Fruit fly (Drosophila melanogaster): ENCODE results near the gene Ir94f.

The Ir94f gene

dm6 chr3R:23504760-23505159, 23.1 kb downstream of the Ir94f start:
- TF ChIP-seq fd96Ca (GFP tag; IDR thresholded peaks at IDR 0.05) (no peak), CG12605 (GFP tag; IDR thresholded peaks at IDR 0.05) (no peak), Ets98B (GFP tag; IDR thresholded peaks at IDR 0.05) (peak; percentile 55), Pif1A (GFP tag; optimal IDR thresholded peaks at IDR 0.05) (peak; percentile 45), CG10348 (GFP tag; IDR thresholded peaks at IDR 0.05) (no peak), CG32121 (GFP tag; IDR thresholded peaks at IDR 0.05) (peak; percentile 66), CG4496 (GFP tag; IDR thresholded peaks at IDR 0.05) (0 out of 3 replicates have a peak, but pooled peaks have one; percentile 40), CG8159 (tag; optimal IDR thresholded peaks at IDR 0.05) (no peak), CG9948 (tag; optimal IDR thresholded peaks at IDR 0.05) (peak; percentile 34), CG13204 (GFP tag; optimal IDR thresholded peaks at IDR 0.05) (no peak), CG14655 (GFP tag; optimal IDR thresholded peaks at IDR 0.05) (peak; percentile 72), gl (tag; optimal IDR thresholded peaks at IDR 0.05) (no peak), rn (GFP tag; IDR thresholded peaks at IDR 0.05) (no peak), CG15710 (tag; optimal IDR thresholded peaks at IDR 0.05) (no peak), EcR (GFP tag; optimal IDR thresholded peaks at IDR 0.05) (no peak), CG34367 (tag; optimal IDR thresholded peaks at IDR 0.05) (no peak), CG17806 (tag; optimal IDR thresholded peaks at IDR 0.05) (peak; percentile 1), Pif1B (GFP tag; optimal IDR thresholded peaks at IDR 0.05) (peak; percentile 38), CG8301 (tag; optimal IDR thresholded peaks at IDR 0.05) (peak; percentile 56), D1 (tag; optimal IDR thresholded peaks at IDR 0.05) (no peak), Snoo (tag; optimal IDR thresholded peaks at IDR 0.05) (peak; percentile 10)

- TF ChIP-seq gl (tag; optimal IDR thresholded peaks at IDR 0.05) (no peak), CG12605 (GFP tag; IDR thresholded peaks at IDR 0.05) (no peak), CG15710 (tag; optimal IDR thresholded peaks at IDR 0.05) (no peak), CG8301 (tag; optimal IDR thresholded peaks at IDR 0.05) (no peak), D1 (tag; optimal IDR thresholded peaks at IDR 0.05) (no peak), CG8159 (tag; optimal IDR thresholded peaks at IDR 0.05) (no peak), CG9948 (tag; optimal IDR thresholded peaks at IDR 0.05) (no peak), Pif1B (GFP tag; optimal IDR thresholded peaks at IDR 0.05) (no peak), Pif1A (GFP tag; optimal IDR thresholded peaks at IDR 0.05) (no peak), CG34367 (tag; optimal IDR thresholded peaks at IDR 0.05) (no peak), CG13204 (GFP tag; optimal IDR thresholded peaks at IDR 0.05) (no peak)
Observed at dm6 chr3R:23507376-23507775, 25.7 kb downstream of the Ir94f start, which contains the start of gene CG34289. CG34289 (minus strand) TSS chr3R:23507476.

- TF ChIP-seq CG4496 (GFP tag; IDR thresholded peaks at IDR 0.05): peak; percentile 52; the same call in 1 of the 3 replicates
- TF ChIP-seq CG8159 (tag; optimal IDR thresholded peaks at IDR 0.05): peak; percentile 85
- TF ChIP-seq CG12605 (GFP tag; IDR thresholded peaks at IDR 0.05): no peak
- TF ChIP-seq CG34367 (tag; optimal IDR thresholded peaks at IDR 0.05): peak; percentile 56
- no peak for TF ChIP-seq CG10348 (GFP tag; IDR thresholded peaks at IDR 0.05)
- TF ChIP-seq CG8301 (tag; optimal IDR thresholded peaks at IDR 0.05): peak; percentile 8
- peak; percentile 82 for TF ChIP-seq CG15710 (tag; optimal IDR thresholded peaks at IDR 0.05)
- no peak for TF ChIP-seq fd96Ca (GFP tag; IDR thresholded peaks at IDR 0.05)
- TF ChIP-seq D1 (tag; optimal IDR thresholded peaks at IDR 0.05): peak; percentile 19
- TF ChIP-seq CG17806 (tag; optimal IDR thresholded peaks at IDR 0.05): peak; percentile 72
- peak; percentile 46 for TF ChIP-seq Pif1A (GFP tag; optimal IDR thresholded peaks at IDR 0.05)
- peak; percentile 37 for TF ChIP-seq CG14655 (GFP tag; optimal IDR thresholded peaks at IDR 0.05)
- no peak for TF ChIP-seq CG13204 (GFP tag; optimal IDR thresholded peaks at IDR 0.05)
- TF ChIP-seq CG9948 (tag; optimal IDR thresholded peaks at IDR 0.05): peak; percentile 57
- no peak for TF ChIP-seq gl (tag; optimal IDR thresholded peaks at IDR 0.05)
- TF ChIP-seq Ets98B (GFP tag; IDR thresholded peaks at IDR 0.05): peak; percentile 48
- TF ChIP-seq Pif1B (GFP tag; optimal IDR thresholded peaks at IDR 0.05): peak; percentile 67
- TF ChIP-seq rn (GFP tag; IDR thresholded peaks at IDR 0.05): peak; percentile 36; the same call in 1 of the 2 replicates
- TF ChIP-seq CG32121 (GFP tag; IDR thresholded peaks at IDR 0.05): peak; percentile 27; the same call in 1 of the 2 replicates
- TF ChIP-seq Snoo (tag; optimal IDR thresholded peaks at IDR 0.05): peak; percentile 82
- TF ChIP-seq EcR (GFP tag; optimal IDR thresholded peaks at IDR 0.05): peak; percentile 38
Observed at dm6 chr3R:23508304-23508703, 26.6 kb downstream of the Ir94f start.

- TF ChIP-seq EcR (GFP tag; optimal IDR thresholded peaks at IDR 0.05) (peak; percentile 52), Pif1B (GFP tag; optimal IDR thresholded peaks at IDR 0.05) (no peak)
Observed at dm6 chr3R:23509408-23509940, 27.8 kb downstream of the Ir94f start.

- TF ChIP-seq Ets98B (GFP tag; IDR thresholded peaks at IDR 0.05) (no peak), CG8301 (tag; optimal IDR thresholded peaks at IDR 0.05) (no peak), Snoo (tag; optimal IDR thresholded peaks at IDR 0.05) (no peak), CG15710 (tag; optimal IDR thresholded peaks at IDR 0.05) (no peak), D1 (tag; optimal IDR thresholded peaks at IDR 0.05) (no peak), Pif1A (GFP tag; optimal IDR thresholded peaks at IDR 0.05) (no peak), CG17806 (tag; optimal IDR thresholded peaks at IDR 0.05) (no peak), rn (GFP tag; IDR thresholded peaks at IDR 0.05) (no peak)
Observed at dm6 chr3R:23511356-23511755, 29.7 kb downstream of the Ir94f start.

- TF ChIP-seq Ets98B (GFP tag; IDR thresholded peaks at IDR 0.05): no peak
- TF ChIP-seq CG34367 (tag; optimal IDR thresholded peaks at IDR 0.05): no peak
- no peak for TF ChIP-seq CG13204 (GFP tag; optimal IDR thresholded peaks at IDR 0.05)
- TF ChIP-seq CG17806 (tag; optimal IDR thresholded peaks at IDR 0.05): no peak
- TF ChIP-seq CG4496 (GFP tag; IDR thresholded peaks at IDR 0.05): no peak
- TF ChIP-seq CG8159 (tag; optimal IDR thresholded peaks at IDR 0.05): no peak
- TF ChIP-seq Pif1B (GFP tag; optimal IDR thresholded peaks at IDR 0.05): no peak
- no peak for TF ChIP-seq fd96Ca (GFP tag; IDR thresholded peaks at IDR 0.05)
- TF ChIP-seq Snoo (tag; optimal IDR thresholded peaks at IDR 0.05): no peak
- no peak for TF ChIP-seq EcR (GFP tag; optimal IDR thresholded peaks at IDR 0.05)
- no peak for TF ChIP-seq D1 (tag; optimal IDR thresholded peaks at IDR 0.05)
- no peak for TF ChIP-seq CG9948 (tag; optimal IDR thresholded peaks at IDR 0.05)
- TF ChIP-seq gl (tag; optimal IDR thresholded peaks at IDR 0.05): no peak
- TF ChIP-seq CG10348 (GFP tag; IDR thresholded peaks at IDR 0.05): no peak
- no peak for TF ChIP-seq CG12605 (GFP tag; IDR thresholded peaks at IDR 0.05)
- TF ChIP-seq CG8301 (tag; optimal IDR thresholded peaks at IDR 0.05): no peak
- TF ChIP-seq Pif1A (GFP tag; optimal IDR thresholded peaks at IDR 0.05): no peak
- TF ChIP-seq CG32121 (GFP tag; IDR thresholded peaks at IDR 0.05): no peak
- no peak for TF ChIP-seq rn (GFP tag; IDR thresholded peaks at IDR 0.05)
- no peak for TF ChIP-seq CG14655 (GFP tag; optimal IDR thresholded peaks at IDR 0.05)
Observed at dm6 chr3R:23519395-23520101, 37.9 kb downstream of the Ir94f start, which contains the start of gene Irk2. Irk2 (minus strand) TSS chr3R:23519445.
